Fruit fly (Drosophila melanogaster) Kc167 (cell line): ENCODE results near the gene CG32454.

Experiments used
- h ChIP-seq: fragments of >200 bp; optimal IDR thresholded peaks from 3 replicates; lab custom pipeline; 2018; ENCODE audit warnings: missing external identifiers
- insv ChIP-seq: fragments of >200 bp; optimal IDR thresholded peaks from 3 replicates; lab custom pipeline; 2018; ENCODE audit warnings: missing external identifiers
- psq ChIP-seq: fragments of >200 bp; optimal IDR thresholded peaks from 2 replicates; lab custom pipeline; 2017; ENCODE audit warnings: missing external identifiers
- ttk ChIP-seq: sonication (Bioruptor generic); optimal IDR thresholded peaks from 2 replicates; lab custom pipeline; 2017; ENCODE audit warnings: missing external identifiers

DNA sequence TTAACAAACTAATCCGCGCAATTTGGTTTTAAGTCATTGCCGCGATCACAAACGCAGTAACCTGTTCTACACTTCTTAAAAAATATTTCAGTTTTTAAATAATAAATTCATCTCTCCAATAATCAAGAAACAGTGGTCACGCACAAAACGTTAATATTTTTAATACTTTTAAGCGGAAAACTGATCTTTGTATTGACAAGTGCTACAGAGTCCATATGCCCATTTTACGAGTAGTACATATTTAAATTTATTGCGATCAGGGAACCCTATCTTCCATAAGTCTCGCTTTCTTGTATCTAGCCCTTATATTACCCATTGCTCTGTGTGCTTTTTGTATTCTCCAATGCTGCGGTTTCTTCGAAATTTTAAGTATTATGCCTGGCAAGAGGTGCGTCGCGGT lies at the start of gene CG32454:
- TF ChIP-seq h (lab: Kevin White, UChicago), result no peak
- TF ChIP-seq ttk (lab: Kevin White, UChicago), result no peak
- TF ChIP-seq psq (lab: Kevin White, UChicago), result no peak
- no peak for TF ChIP-seq insv
